Fruit fly (Drosophila melanogaster) whole organism, wandering third instar larva: Measurements from ENCODE around the gene BBS5.

ENCODE experiments used
- CG32264 ChIP-seq: fragments of 200-800 bp; sonication (Bioruptor generic); optimal IDR thresholded peaks from 2 replicates; lab custom pipeline; 2016; ENCODE audit warnings: missing biosample characterization, missing genetic modification characterization
- CG9705 ChIP-seq: fragments of 200-800 bp; sonication (Bioruptor generic); optimal IDR thresholded peaks from 2 replicates; lab custom pipeline; 2018; ENCODE audit warnings: missing biosample characterization, mild to moderate bottlenecking, missing genetic modification characterization
- CrebA ChIP-seq: fragments of 200-800 bp; sonication (Bioruptor generic); optimal IDR thresholded peaks from 2 replicates; lab custom pipeline; 2016; ENCODE audit warnings: missing biosample characterization, mild to moderate bottlenecking, missing genetic modification characterization, borderline replicate concordance
- Dfd ChIP-seq: fragments of >200 bp; optimal IDR thresholded peaks from 2 replicates; lab custom pipeline; 2017; ENCODE audit warnings: missing biosample characterization, missing genetic modification characterization
- Dif ChIP-seq: fragments of 200-275, 200-300 bp; sonication (Bioruptor generic); optimal IDR thresholded peaks from 2 replicates; lab custom pipeline; 2018; ENCODE audit warnings: missing biosample characterization, missing genetic modification characterization; ENCODE audit not compliant: partially characterized antibody
- GATAd ChIP-seq: sonication (Bioruptor generic); optimal IDR thresholded peaks from 2 replicates; lab custom pipeline; 2016; ENCODE audit warnings: missing biosample characterization, missing genetic modification characterization
- HLH106 ChIP-seq: fragments of 200-800 bp; optimal IDR thresholded peaks from 3 replicates; lab custom pipeline; 2019; ENCODE audit warnings: missing biosample characterization, mild to moderate bottlenecking, missing genetic modification characterization, moderate library complexity
- Hr78 ChIP-seq: fragments of >200 bp; optimal IDR thresholded peaks from 2 replicates; lab custom pipeline; 2017; ENCODE audit warnings: missing biosample characterization, missing genetic modification characterization
- Hr83 ChIP-seq: fragments of 200-300 bp; sonication (Bioruptor generic); optimal IDR thresholded peaks from 2 replicates; lab custom pipeline; 2016; ENCODE audit warnings: missing biosample characterization, mild to moderate bottlenecking, missing genetic modification characterization, moderate library complexity; ENCODE audit not compliant: poor library complexity, severe bottlenecking
- Jra ChIP-seq: sonication (Bioruptor generic); optimal IDR thresholded peaks from 2 replicates; lab custom pipeline; 2016; ENCODE audit warnings: missing biosample characterization, missing genetic modification characterization
- Mio ChIP-seq: sonication (Bioruptor generic); optimal IDR thresholded peaks from 2 replicates; lab custom pipeline; 2016; ENCODE audit warnings: missing biosample characterization, missing genetic modification characterization
- Myc ChIP-seq: fragments of >200 bp; optimal IDR thresholded peaks from 2 replicates; lab custom pipeline; 2017
- N ChIP-seq: fragments of >200 bp; optimal IDR thresholded peaks from 2 replicates; lab custom pipeline; 2018; ENCODE audit warnings: missing biosample characterization, missing external identifiers, missing genetic modification characterization
- OdsH ChIP-seq: fragments of 200-800 bp; sonication (Bioruptor generic); optimal IDR thresholded peaks from 2 replicates; lab custom pipeline; 2016; ENCODE audit warnings: missing biosample characterization, mild to moderate bottlenecking, missing genetic modification characterization
- Rel ChIP-seq, 2 experiments: fragments of 200-800 bp; sonication (Bioruptor generic) in 1 of 2; optimal IDR thresholded peaks; 2 replicates in 1 of 2; 3 replicates in 1 of 2; lab custom pipeline; 2016 to 2019; ENCODE audit warnings: mild to moderate bottlenecking in 2 of 2, missing biosample characterization in 2 of 2, missing genetic modification characterization in 2 of 2, moderate library complexity in 1 of 2
- Sp1 ChIP-seq: fragments of 200-800 bp; sonication (Bioruptor generic); optimal IDR thresholded peaks from 3 replicates; lab custom pipeline; 2019; ENCODE audit warnings: missing biosample characterization, mild to moderate bottlenecking, missing genetic modification characterization, moderate library complexity
- Vsx2 ChIP-seq: fragments of 200-300, 225-300 bp; sonication (Bioruptor generic); optimal IDR thresholded peaks from 2 replicates; lab custom pipeline; 2018; ENCODE audit warnings: missing biosample characterization, missing genetic modification characterization; ENCODE audit not compliant: partially characterized antibody
- br ChIP-seq: fragments of 200-800 bp; sonication (Bioruptor generic); optimal IDR thresholded peaks from 2 replicates; lab custom pipeline; 2016; ENCODE audit warnings: missing biosample characterization, missing genetic modification characterization
- brk ChIP-seq: fragments of 200-800 bp; sonication (Bioruptor generic); optimal IDR thresholded peaks from 2 replicates; lab custom pipeline; 2016; ENCODE audit warnings: missing biosample characterization, mild to moderate bottlenecking, missing genetic modification characterization
- dl ChIP-seq, 2 experiments: fragments of 175-275, 200-275 bp in 1 of 2; fragments of 200-275 bp in 1 of 2; sonication (Bioruptor generic); optimal IDR thresholded peaks; lab custom pipeline; 2018; ENCODE audit warnings: mild to moderate bottlenecking in 2 of 2, missing biosample characterization in 2 of 2, missing genetic modification characterization in 2 of 2, moderate library complexity in 2 of 2; ENCODE audit not compliant: partially characterized antibody in 2 of 2, insufficient read depth in 1 of 2
- dmrt93B ChIP-seq: fragments of 200-800 bp; sonication (Bioruptor generic); optimal IDR thresholded peaks from 2 replicates; lab custom pipeline; 2018; ENCODE audit warnings: missing biosample characterization, mild to moderate bottlenecking, missing genetic modification characterization
- dsf ChIP-seq: sonication (Bioruptor generic); optimal IDR thresholded peaks from 2 replicates; lab custom pipeline; 2016; ENCODE audit warnings: missing biosample characterization, missing genetic modification characterization, borderline replicate concordance
- ey ChIP-seq: fragments of 200-800 bp; sonication (Bioruptor generic); optimal IDR thresholded peaks from 2 replicates; lab custom pipeline; 2016; ENCODE audit warnings: missing biosample characterization, missing genetic modification characterization
- foxo ChIP-seq, 2 experiments: fragments of 200-800 bp; sonication (Bioruptor generic); optimal IDR thresholded peaks; 2 replicates in 1 of 2; 3 replicates in 1 of 2; lab custom pipeline; 2016 to 2017; ENCODE audit warnings: missing biosample characterization in 2 of 2, missing genetic modification characterization in 2 of 2
- fru ChIP-seq: fragments of 200-800 bp; sonication (Bioruptor generic); optimal IDR thresholded peaks from 3 replicates; lab custom pipeline; 2016; ENCODE audit warnings: missing biosample characterization, mild to moderate bottlenecking, missing genetic modification characterization
- jim ChIP-seq: fragments of 175-275, 200-325 bp; sonication (Bioruptor generic); optimal IDR thresholded peaks from 2 replicates; lab custom pipeline; 2016; ENCODE audit warnings: missing biosample characterization, mild to moderate bottlenecking, missing genetic modification characterization
- lola ChIP-seq: fragments of >200 bp; optimal IDR thresholded peaks from 2 replicates; lab custom pipeline; 2017; ENCODE audit warnings: missing biosample characterization, missing genetic modification characterization
- pan ChIP-seq: fragments of >200 bp; optimal IDR thresholded peaks from 2 replicates; lab custom pipeline; 2017
- psq ChIP-seq: fragments of 200-800 bp; sonication (Bioruptor generic); optimal IDR thresholded peaks from 3 replicates; lab custom pipeline; 2017; ENCODE audit warnings: missing biosample characterization, mild to moderate bottlenecking, missing genetic modification characterization, moderate library complexity
- rgr ChIP-seq: fragments of 200-800 bp; sonication (Bioruptor generic); optimal IDR thresholded peaks from 3 replicates; lab custom pipeline; 2016; ENCODE audit warnings: missing biosample characterization, mild to moderate bottlenecking, missing genetic modification characterization
- sage ChIP-seq: fragments of 200-800 bp; sonication (Bioruptor generic); optimal IDR thresholded peaks from 2 replicates; lab custom pipeline; 2016; ENCODE audit warnings: missing biosample characterization, mild to moderate bottlenecking, missing genetic modification characterization
- sv ChIP-seq: fragments of 200-800 bp; sonication (Bioruptor generic); optimal IDR thresholded peaks from 3 replicates; lab custom pipeline; 2016; ENCODE audit warnings: missing biosample characterization, missing genetic modification characterization
- tai ChIP-seq: sonication (Bioruptor generic); optimal IDR thresholded peaks from 2 replicates; lab custom pipeline; 2016; ENCODE audit warnings: missing biosample characterization, missing genetic modification characterization
- usp ChIP-seq: fragments of >200 bp; optimal IDR thresholded peaks from 2 replicates; lab custom pipeline; 2017; ENCODE audit warnings: missing biosample characterization, missing genetic modification characterization
- woc ChIP-seq: sonication (Bioruptor generic); optimal IDR thresholded peaks from 2 replicates; lab custom pipeline; 2016; ENCODE audit warnings: missing biosample characterization, mild to moderate bottlenecking, missing genetic modification characterization

Gene BBS5

DNA sequence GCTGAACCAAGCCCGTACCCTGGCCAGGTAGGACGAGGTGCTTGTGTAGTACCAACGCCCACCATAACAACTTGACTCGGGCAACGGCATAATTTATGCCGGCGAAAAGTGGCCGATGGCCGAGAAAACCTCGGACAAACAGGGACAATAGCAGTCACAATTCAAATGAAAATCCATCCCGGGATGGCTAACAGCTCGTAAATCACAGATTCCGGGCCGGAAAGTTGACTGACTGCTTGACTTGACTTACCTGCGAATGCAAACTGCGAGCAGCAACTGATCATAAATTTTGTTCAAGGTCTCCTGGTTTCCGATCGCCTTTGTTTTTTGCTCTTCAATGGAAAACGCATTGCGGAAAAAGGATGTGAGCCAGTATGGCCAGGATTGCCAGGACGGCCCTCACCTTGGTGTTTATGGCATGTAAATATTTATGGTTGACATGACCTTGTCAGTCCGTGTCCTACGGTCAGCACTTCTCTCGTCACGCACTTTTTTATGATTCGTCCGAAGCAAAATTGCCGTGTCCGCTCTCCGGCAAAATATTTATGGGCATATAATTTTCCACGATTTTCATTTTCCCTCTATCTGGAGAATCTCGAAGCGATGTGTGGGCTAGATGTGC is 33.0 kb downstream of the BBS5 start:
- TF ChIP-seq ey (GFP tag; lab: Kevin White, UChicago): no peak
- no peak for TF ChIP-seq sv (GFP tag; lab: Kevin White, UChicago)
- no peak for TF ChIP-seq Vsx2 (GFP tag; lab: Kevin White, UChicago)
- no peak for TF ChIP-seq dsf (GFP tag; lab: Kevin White, UChicago)
- TF ChIP-seq, all 38 proteins: peak for 0

dm6 chr3R:4852373-4852860 is 36.3 kb downstream of the BBS5 start, which contains the start of gene opa:
Gene opa (plus strand): TSS chr3R:4852813.
- TF ChIP-seq usp (GFP tag; lab: Kevin White, UChicago): no peak
- peak; percentile 80 for TF ChIP-seq Dif
- no peak for TF ChIP-seq lola (GFP tag; lab: Kevin White, UChicago)
- peak; percentile 40 for TF ChIP-seq Myc (lab: Kevin White, UChicago)
- no peak for TF ChIP-seq br (GFP tag; lab: Kevin White, UChicago)
- no peak for TF ChIP-seq dmrt93B (GFP tag; lab: Kevin White, UChicago)
- TF ChIP-seq Mio (GFP tag; lab: Kevin White, UChicago): no peak
- no peak for TF ChIP-seq dsf (GFP tag; lab: Kevin White, UChicago)
- TF ChIP-seq Hr83: no peak
- no peak for TF ChIP-seq fru
- no peak for TF ChIP-seq Sp1 (GFP tag; lab: Kevin White, UChicago)
- TF ChIP-seq rgr (GFP tag; lab: Kevin White, UChicago): no peak
- no peak for TF ChIP-seq CrebA (GFP tag; lab: Kevin White, UChicago)
- TF ChIP-seq ey (GFP tag; lab: Kevin White, UChicago): no peak
- TF ChIP-seq jim (GFP tag; lab: Kevin White, UChicago): no peak
- no peak for TF ChIP-seq Hr78 (GFP tag; lab: Kevin White, UChicago)
- TF ChIP-seq GATAd (GFP tag; lab: Kevin White, UChicago): no peak
- no peak for TF ChIP-seq OdsH
- TF ChIP-seq N (GFP tag; lab: Kevin White, UChicago): no peak
- TF ChIP-seq CG32264 (GFP tag; lab: Kevin White, UChicago): no peak
- no peak for TF ChIP-seq Rel (GFP tag; optimal IDR thresholded peaks at IDR 0.05; lab: Kevin White, UChicago)
- TF ChIP-seq Rel (tag; optimal IDR thresholded peaks at IDR 0.05; lab: Kevin White, UChicago): no peak
- TF ChIP-seq CG9705 (GFP tag; lab: Kevin White, UChicago): no peak
- TF ChIP-seq sv (GFP tag; lab: Kevin White, UChicago): no peak
- peak; percentile 92 for TF ChIP-seq Vsx2 (GFP tag; lab: Kevin White, UChicago)
- TF ChIP-seq Jra (GFP tag; lab: Kevin White, UChicago): no peak
- no peak for TF ChIP-seq brk (GFP tag; lab: Kevin White, UChicago)
- TF ChIP-seq tai (GFP tag; lab: Kevin White, UChicago): no peak
- TF ChIP-seq psq (GFP tag; lab: Kevin White, UChicago): no peak
- no peak for TF ChIP-seq foxo (GFP tag; optimal IDR thresholded peaks at IDR 0.05; lab: Kevin White, UChicago)
- TF ChIP-seq Dfd (GFP tag; lab: Kevin White, UChicago): no peak
- TF ChIP-seq sage: no peak
- TF ChIP-seq HLH106: no peak
- no peak for TF ChIP-seq woc
- peak; percentile 1 to 57 for TF ChIP-seq dl (GFP tag; optimal IDR thresholded peaks at IDR 0.05; lab: Kevin White, UChicago; ENCODE audit: insufficient read depth in 1 of 2, partially characterized antibody in 2 of 2)
- no peak for TF ChIP-seq pan

DNA sequence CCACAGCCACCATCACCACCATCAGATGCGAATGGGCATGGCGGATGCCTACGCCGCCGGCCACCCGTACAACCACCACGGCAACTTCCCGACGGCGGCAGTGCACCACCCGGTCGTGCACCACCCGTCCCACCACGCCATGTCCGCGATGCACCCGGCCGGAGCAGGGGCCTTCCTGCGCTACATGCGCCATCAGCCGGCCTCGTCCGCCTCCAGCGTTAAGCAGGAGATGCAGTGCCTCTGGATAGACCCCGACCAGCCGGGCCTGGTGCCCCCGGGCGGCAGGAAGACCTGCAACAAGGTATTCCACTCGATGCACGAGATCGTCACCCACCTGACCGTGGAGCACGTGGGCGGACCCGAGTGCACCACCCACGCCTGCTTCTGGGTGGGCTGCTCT is 37.4 kb downstream of the BBS5 start:
- TF ChIP-seq Dfd (GFP tag; lab: Kevin White, UChicago): peak; percentile 62
- TF ChIP-seq HLH106: no peak
- no peak for TF ChIP-seq ey (GFP tag; lab: Kevin White, UChicago)
- TF ChIP-seq Jra (GFP tag; lab: Kevin White, UChicago): no peak
- TF ChIP-seq N (GFP tag; lab: Kevin White, UChicago): no peak
- TF ChIP-seq sv (GFP tag; lab: Kevin White, UChicago): no peak
